Fruit fly (Drosophila melanogaster): ENCODE results near the gene Brd.

The Brd gene

dm6 chr3L:14982675-14983084 is 10.2 kb downstream of the Brd start, which contains the start of gene CG5114 (continued):
- peak; percentile 64 for TF ChIP-seq CG17186 (GFP tag; optimal IDR thresholded peaks at IDR 0.05)
- TF ChIP-seq crc (GFP tag; optimal IDR thresholded peaks at IDR 0.05): no peak
- TF ChIP-seq Atf3 (GFP tag; optimal IDR thresholded peaks at IDR 0.05): no peak
- no peak for TF ChIP-seq Hmx (GFP tag; optimal IDR thresholded peaks at IDR 0.05)
- no peak for TF ChIP-seq CG4404 (GFP tag; IDR thresholded peaks at IDR 0.05)
- TF ChIP-seq hkb (optimal IDR thresholded peaks at IDR 0.05): no peak
- no peak for TF ChIP-seq hkb (GFP tag; IDR thresholded peaks at IDR 0.05)
- TF ChIP-seq CG5245 (GFP tag; optimal IDR thresholded peaks at IDR 0.05): no peak
- peak; percentile 42 for TF ChIP-seq Hsf (GFP tag; optimal IDR thresholded peaks at IDR 0.05)
- no peak for TF ChIP-seq HLHmδ (GFP tag; optimal IDR thresholded peaks at IDR 0.05)
- TF ChIP-seq Xrp1 (GFP tag; IDR thresholded peaks at IDR 0.05): peak; percentile 57; the same call in 1 of the 2 replicates
- TF ChIP-seq zen2 (GFP tag; IDR thresholded peaks at IDR 0.05; ENCODE audit: partially characterized antibody): peak; percentile 82
- TF ChIP-seq CG17802 (tag; optimal IDR thresholded peaks at IDR 0.05): no peak
- TF ChIP-seq CG3065 (GFP tag; optimal IDR thresholded peaks at IDR 0.05): no peak
- peak; percentile 41 for TF ChIP-seq lbe (GFP tag; optimal IDR thresholded peaks at IDR 0.05)
- 0 out of 2 replicates have a peak, but pooled peaks have one; percentile 27 for TF ChIP-seq peb (GFP tag; IDR thresholded peaks at IDR 0.05)
- TF ChIP-seq dati (GFP tag; IDR thresholded peaks at IDR 0.05): no peak
- TF ChIP-seq odd (GFP tag; optimal IDR thresholded peaks at IDR 0.05): no peak
- TF ChIP-seq unpg (GFP tag; optimal IDR thresholded peaks at IDR 0.05): peak; percentile 31
- TF ChIP-seq tll (GFP tag; optimal IDR thresholded peaks at IDR 0.05): no peak
- TF ChIP-seq CG15011 (GFP tag; optimal IDR thresholded peaks at IDR 0.05): no peak
- TF ChIP-seq CG12155 (GFP tag; optimal IDR thresholded peaks at IDR 0.05): peak; percentile 33
- TF ChIP-seq Sry-β (GFP tag; optimal IDR thresholded peaks at IDR 0.05): no peak
- peak; percentile 65 for TF ChIP-seq lab (GFP tag; optimal IDR thresholded peaks at IDR 0.05)
- TF ChIP-seq CG10209 (GFP tag; optimal IDR thresholded peaks at IDR 0.05): no peak
- peak; percentile 94 for TF ChIP-seq Med (GFP tag)
- no peak for TF ChIP-seq CG32772 (GFP tag; IDR thresholded peaks at IDR 0.05)
- TF ChIP-seq CG12659 (GFP tag; optimal IDR thresholded peaks at IDR 0.05): peak; percentile 63
- TF ChIP-seq gro (GFP tag; optimal IDR thresholded peaks at IDR 0.05): peak; percentile 66
- peak; percentile 66 for TF ChIP-seq CG4617 (GFP tag; optimal IDR thresholded peaks at IDR 0.05; ENCODE audit: borderline replicate concordance)
- no peak for TF ChIP-seq sisA (GFP tag; IDR thresholded peaks at IDR 0.05)
- TF ChIP-seq br (optimal IDR thresholded peaks at IDR 0.05): no peak
- TF ChIP-seq CoRest (tag; optimal IDR thresholded peaks at IDR 0.05): peak; percentile 45
- TF ChIP-seq insv (GFP tag; optimal IDR thresholded peaks at IDR 0.05): peak in 1 of 2 experiments; percentile 23
- TF ChIP-seq CG11560 (tag; IDR thresholded peaks at IDR 0.05): no peak
- TF ChIP-seq ftz-f1 (GFP tag; optimal IDR thresholded peaks at IDR 0.05): peak; percentile 46
- TF ChIP-seq Fer2 (tag; optimal IDR thresholded peaks at IDR 0.05): no peak
- TF ChIP-seq CG2678 (tag; optimal IDR thresholded peaks at IDR 0.05): peak; percentile 11
- TF ChIP-seq Fer1 (GFP tag; optimal IDR thresholded peaks at IDR 0.05): peak; percentile 62
- TF ChIP-seq CG7987 (GFP tag; optimal IDR thresholded peaks at IDR 0.05): peak; percentile 69
- peak; percentile 89 for TF ChIP-seq CG3847 (GFP tag; IDR thresholded peaks at IDR 0.05)
- no peak for TF ChIP-seq CG10543 (GFP tag; optimal IDR thresholded peaks at IDR 0.05)
- TF ChIP-seq CHES-1-like (GFP tag; optimal IDR thresholded peaks at IDR 0.05): peak; percentile 50
- no peak for TF ChIP-seq jigr1 (GFP tag; IDR thresholded peaks at IDR 0.05)
- TF ChIP-seq Elba2 (GFP tag; optimal IDR thresholded peaks at IDR 0.05): peak; percentile 16
- no peak for TF ChIP-seq D19B (GFP tag; optimal IDR thresholded peaks at IDR 0.05)
- TF ChIP-seq CG10565 (GFP tag; optimal IDR thresholded peaks at IDR 0.05): no peak
- peak; percentile 46 for TF ChIP-seq CG10979 (tag; optimal IDR thresholded peaks at IDR 0.05)
- TF ChIP-seq ase (GFP tag; IDR thresholded peaks at IDR 0.05): no peak; the same call in 2 of the 3 replicates
- TF ChIP-seq CG12744 (GFP tag; optimal IDR thresholded peaks at IDR 0.05): peak; percentile 3
- TF ChIP-seq crp (GFP tag; optimal IDR thresholded peaks at IDR 0.05): peak in 1 of 2 experiments; percentile 25
